Fruit fly (Drosophila melanogaster) whole organism, embryonic: ENCODE results near the gene Lrr47.

Experiments
- ATbp ChIP-seq: fragments of 200-800 bp; sonication (Bioruptor generic); optimal IDR thresholded peaks from 2 replicates; lab custom pipeline; 2017; ENCODE audit warnings: missing biosample characterization, mild to moderate bottlenecking, missing genetic modification characterization, missing genetic modification reagents
- Atf3 ChIP-seq: fragments of 200-800 bp; sonication (Bioruptor generic); optimal IDR thresholded peaks from 3 replicates; lab custom pipeline; 2016; ENCODE audit warnings: missing biosample characterization, missing genetic modification characterization
- CG10462 ChIP-seq: fragments of 200-800 bp; sonication (Bioruptor generic); optimal IDR thresholded peaks from 2 replicates; lab custom pipeline; 2016; ENCODE audit warnings: missing biosample characterization, missing genetic modification characterization
- CG10979 ChIP-seq: fragments of 200-800 bp; sonication (Bioruptor generic); optimal IDR thresholded peaks from 2 replicates; lab custom pipeline; 2018; ENCODE audit warnings: missing biosample characterization, mild to moderate bottlenecking, missing genetic modification characterization, moderate library complexity
- CG11695 ChIP-seq: fragments of 200-800 bp; sonication (Bioruptor generic); IDR thresholded peaks from 3 replicates; pipeline ENCODE4 v1.3.6; 2022; ENCODE audit warnings: missing biosample characterization, missing genetic modification characterization
- CG13296 ChIP-seq: fragments of 200-800 bp; sonication (Bioruptor generic); optimal IDR thresholded peaks from 3 replicates; lab custom pipeline; 2018; ENCODE audit warnings: missing biosample characterization, mild to moderate bottlenecking, missing genetic modification characterization
- CG15601 ChIP-seq: fragments of 200-800 bp; sonication (Bioruptor generic); optimal IDR thresholded peaks from 3 replicates; lab custom pipeline; 2019; ENCODE audit warnings: missing biosample characterization, mild to moderate bottlenecking, missing genetic modification characterization, moderate library complexity
- CG1602 ChIP-seq: fragments of 200-800 bp; sonication (Bioruptor generic); optimal IDR thresholded peaks from 3 replicates; lab custom pipeline; 2016; ENCODE audit warnings: missing biosample characterization, missing genetic modification characterization
- CG17186 ChIP-seq: fragments of 200-800 bp; sonication (Bioruptor generic); optimal IDR thresholded peaks from 3 replicates; lab custom pipeline; 2017; ENCODE audit warnings: missing biosample characterization, missing genetic modification reagents, missing genetic modification characterization
- CG1792 ChIP-seq: fragments of 200-800 bp; sonication (Bioruptor generic); optimal IDR thresholded peaks from 2 replicates; lab custom pipeline; 2016; ENCODE audit warnings: missing biosample characterization, missing genetic modification characterization
- CG1832 ChIP-seq: fragments of 200-800 bp; sonication (Bioruptor generic); optimal IDR thresholded peaks from 2 replicates; lab custom pipeline; 2017; ENCODE audit warnings: missing biosample characterization, mild to moderate bottlenecking, missing genetic modification characterization, inconsistent platforms
- CG2712 ChIP-seq: fragments of 200-800 bp; optimal IDR thresholded peaks from 3 replicates; lab custom pipeline; 2019; ENCODE audit warnings: missing biosample characterization, mild to moderate bottlenecking, missing genetic modification characterization, moderate library complexity
- CG33213 ChIP-seq: fragments of 200-800 bp; sonication (Bioruptor generic); optimal IDR thresholded peaks from 3 replicates; lab custom pipeline; 2016; ENCODE audit warnings: missing biosample characterization, missing genetic modification characterization
- CG34422 ChIP-seq: fragments of 200-800 bp; sonication (Bioruptor generic); IDR thresholded peaks from 3 replicates; pipeline ENCODE4 v1.3.6; 2022; ENCODE audit warnings: missing biosample characterization, missing genetic modification characterization
- CG4360 ChIP-seq: fragments of 200-800 bp; sonication (Bioruptor generic); IDR thresholded peaks from 2 replicates; pipeline ENCODE4 v1.3.6; 2022; ENCODE audit warnings: missing biosample characterization, missing genetic modification characterization
- CG4707 ChIP-seq: fragments of 200-800 bp; sonication (Bioruptor generic); optimal IDR thresholded peaks from 2 replicates; lab custom pipeline; 2018; ENCODE audit warnings: missing biosample characterization, mild to moderate bottlenecking, missing genetic modification characterization, moderate library complexity
- CG5180 ChIP-seq: fragments of 200-800 bp; sonication (Bioruptor generic); optimal IDR thresholded peaks from 3 replicates; lab custom pipeline; 2017; ENCODE audit warnings: missing biosample characterization, missing genetic modification characterization, mild to moderate bottlenecking, moderate library complexity, missing genetic modification reagents
- CG7357 ChIP-seq: fragments of 200-800 bp; sonication (Bioruptor generic); IDR thresholded peaks from 3 replicates; pipeline ENCODE4 v1.3.6; 2022; ENCODE audit warnings: missing biosample characterization, missing genetic modification characterization
- CG8290 ChIP-seq, 3 experiments: fragments of 200-800 bp; sonication (Bioruptor generic); optimal IDR thresholded peaks; 2 replicates each; lab custom pipeline; 2016 to 2019; ENCODE audit warnings: missing biosample characterization in 3 of 3, missing genetic modification characterization in 3 of 3, mild to moderate bottlenecking in 2 of 3, moderate library complexity in 1 of 3
- CG8924 ChIP-seq: fragments of 200-800 bp; optimal IDR thresholded peaks from 3 replicates; lab custom pipeline; 2019; ENCODE audit warnings: missing biosample characterization, mild to moderate bottlenecking, missing genetic modification characterization, moderate library complexity
- CG9727 ChIP-seq: fragments of 200-800 bp; sonication (Bioruptor generic); optimal IDR thresholded peaks from 3 replicates; lab custom pipeline; 2017; ENCODE audit warnings: missing biosample characterization, mild to moderate bottlenecking, missing genetic modification characterization
- CG9932 ChIP-seq: fragments of 200-800 bp; sonication (Bioruptor generic); IDR thresholded peaks from 2 replicates; pipeline ENCODE4 v1.3.6; 2022; ENCODE audit warnings: missing biosample characterization, missing genetic modification characterization
- CTCF ChIP-seq: fragments of 200-800 bp; sonication (Bioruptor generic); optimal IDR thresholded peaks from 2 replicates; lab custom pipeline; 2017; ENCODE audit warnings: missing biosample characterization, mild to moderate bottlenecking, missing genetic modification characterization, moderate library complexity
- Dfd ChIP-seq, 2 experiments: fragments of >200 bp; optimal IDR thresholded peaks; 2 replicates each; lab custom pipeline; 2017; ENCODE audit warnings: missing biosample characterization in 2 of 2, missing genetic modification characterization in 2 of 2
- Elba2 ChIP-seq: fragments of 200-800 bp; sonication (Bioruptor generic); optimal IDR thresholded peaks from 3 replicates; lab custom pipeline; 2016; ENCODE audit warnings: missing biosample characterization, missing genetic modification characterization
- HLH3B ChIP-seq: fragments of 200-800 bp; sonication (Bioruptor generic); IDR thresholded peaks from 2 replicates; pipeline ENCODE4 v1.3.6; 2022; ENCODE audit warnings: missing biosample characterization, missing genetic modification characterization
- HLH54F ChIP-seq: fragments of 200-800 bp; sonication (Bioruptor generic); optimal IDR thresholded peaks from 3 replicates; lab custom pipeline; 2016; ENCODE audit warnings: missing biosample characterization, missing genetic modification characterization
- HLHmδ ChIP-seq: fragments of 200-800 bp; sonication (Bioruptor generic); optimal IDR thresholded peaks from 2 replicates; lab custom pipeline; 2018; ENCODE audit warnings: missing biosample characterization, mild to moderate bottlenecking, missing genetic modification characterization, moderate library complexity
- Hsf ChIP-seq: fragments of 200-800 bp; sonication (Bioruptor generic); optimal IDR thresholded peaks from 3 replicates; lab custom pipeline; 2016; ENCODE audit warnings: missing biosample characterization, missing genetic modification characterization
- Med ChIP-seq: fragments of 200-800 bp; sonication (Bioruptor generic); peaks from one replicate; lab custom pipeline; 2016; ENCODE audit warnings: missing biosample characterization, missing genetic modification characterization, mild to moderate bottlenecking, inconsistent platforms, moderate library complexity
- Side ChIP-seq: fragments of 200-800 bp; sonication (Bioruptor generic); optimal IDR thresholded peaks from 2 replicates; lab custom pipeline; 2016; ENCODE audit warnings: missing biosample characterization, missing genetic modification characterization
- Xrp1 ChIP-seq: fragments of 200-800 bp; sonication (Bioruptor generic); IDR thresholded peaks from 2 replicates; pipeline ENCODE4 v1.3.6; 2022; ENCODE audit warnings: missing biosample characterization, missing genetic modification characterization
- bcd ChIP-seq: fragments of 200-800 bp; sonication (Bioruptor generic); optimal IDR thresholded peaks from 2 replicates; lab custom pipeline; 2017; ENCODE audit warnings: missing biosample characterization, mild to moderate bottlenecking, missing genetic modification characterization
- btn ChIP-seq: fragments of 200-800 bp; sonication (Bioruptor generic); optimal IDR thresholded peaks from 2 replicates; lab custom pipeline; 2016; ENCODE audit warnings: missing biosample characterization, missing genetic modification characterization
- dmrt11E ChIP-seq: fragments of 200-800 bp; sonication (Bioruptor generic); optimal IDR thresholded peaks from 3 replicates; lab custom pipeline; 2018; ENCODE audit warnings: missing biosample characterization, mild to moderate bottlenecking, missing genetic modification characterization, moderate library complexity
- dysf ChIP-seq: fragments of 200-800 bp; sonication (Bioruptor generic); IDR thresholded peaks from 3 replicates; pipeline ENCODE4 v1.3.6; 2022; ENCODE audit warnings: missing biosample characterization, missing genetic modification characterization
- ftz-f1 ChIP-seq: fragments of 200-800 bp; sonication (Bioruptor generic); optimal IDR thresholded peaks from 2 replicates; lab custom pipeline; 2016; ENCODE audit warnings: missing biosample characterization, missing genetic modification characterization
- gcm ChIP-seq: fragments of 200-800 bp; sonication (Bioruptor generic); optimal IDR thresholded peaks from 2 replicates; lab custom pipeline; 2019; ENCODE audit warnings: missing biosample characterization, mild to moderate bottlenecking, missing genetic modification characterization, moderate library complexity
- gsb ChIP-seq: fragments of 200-800 bp; sonication (Bioruptor generic); IDR thresholded peaks from 2 replicates; pipeline ENCODE4 v1.3.6; 2022; ENCODE audit warnings: missing biosample characterization, missing genetic modification characterization
- h ChIP-seq: fragments of >200 bp; optimal IDR thresholded peaks from 2 replicates; lab custom pipeline; 2017
- lmd ChIP-seq: fragments of 200-800 bp; sonication (Bioruptor generic); IDR thresholded peaks from 2 replicates; pipeline ENCODE4 v1.3.6; 2022; ENCODE audit warnings: missing biosample characterization, missing genetic modification characterization
- mam ChIP-seq: fragments of 200-800 bp; sonication (Bioruptor generic); optimal IDR thresholded peaks from 3 replicates; lab custom pipeline; 2016; ENCODE audit warnings: missing biosample characterization, missing genetic modification characterization
- nau ChIP-seq: fragments of 200-800 bp; sonication (Bioruptor generic); optimal IDR thresholded peaks from 3 replicates; lab custom pipeline; 2017; ENCODE audit warnings: missing biosample characterization, mild to moderate bottlenecking, missing genetic modification characterization, missing genetic modification reagents
- nerfin-2 ChIP-seq: fragments of 200-800 bp; sonication (Bioruptor generic); IDR thresholded peaks from 2 replicates; pipeline ENCODE4 v1.3.6; 2022; ENCODE audit warnings: missing biosample characterization, missing genetic modification characterization; ENCODE audit not compliant: partially characterized antibody
- pfk ChIP-seq: fragments of 200-800 bp; sonication (Bioruptor generic); optimal IDR thresholded peaks from 2 replicates; lab custom pipeline; 2018; ENCODE audit warnings: missing biosample characterization, mild to moderate bottlenecking, missing genetic modification characterization, moderate library complexity
- sc ChIP-seq, 3 experiments: fragments of >200 bp in 2 of 3; fragments of 200-800 bp in 1 of 3; sonication (Bioruptor generic) in 1 of 3; optimal IDR thresholded peaks; 2 replicates in 2 of 3; 3 replicates in 1 of 3; lab custom pipeline; 2017; ENCODE audit warnings: mild to moderate bottlenecking in 1 of 3, missing biosample characterization in 1 of 3, missing genetic modification characterization in 1 of 3, missing genetic modification reagents in 1 of 3
- sens ChIP-seq: fragments of 200-800 bp; sonication (Bioruptor generic); peaks from one replicate; lab custom pipeline; 2016; ENCODE audit warnings: missing biosample characterization, missing genetic modification characterization
- sqz ChIP-seq: fragments of 200-800 bp; sonication (Bioruptor generic); optimal IDR thresholded peaks from 3 replicates; lab custom pipeline; 2018; ENCODE audit warnings: missing biosample characterization, mild to moderate bottlenecking, missing genetic modification characterization
- tap ChIP-seq: fragments of 200-800 bp; optimal IDR thresholded peaks from 3 replicates; lab custom pipeline; 2019; ENCODE audit warnings: missing biosample characterization, mild to moderate bottlenecking, missing genetic modification characterization, moderate library complexity
- tin ChIP-seq: fragments of 200-800 bp; sonication (Bioruptor generic); optimal IDR thresholded peaks from 3 replicates; lab custom pipeline; 2016; ENCODE audit warnings: missing biosample characterization, missing genetic modification characterization
- twi ChIP-seq: fragments of 200-800 bp; optimal IDR thresholded peaks from 2 replicates; lab custom pipeline; 2019; ENCODE audit warnings: missing biosample characterization, mild to moderate bottlenecking, missing genetic modification characterization, moderate library complexity
- wek ChIP-seq: fragments of 200-800 bp; sonication (Bioruptor generic); optimal IDR thresholded peaks from 3 replicates; lab custom pipeline; 2018; ENCODE audit warnings: missing biosample characterization, mild to moderate bottlenecking, missing genetic modification characterization, moderate library complexity

The Lrr47 gene

DNA sequence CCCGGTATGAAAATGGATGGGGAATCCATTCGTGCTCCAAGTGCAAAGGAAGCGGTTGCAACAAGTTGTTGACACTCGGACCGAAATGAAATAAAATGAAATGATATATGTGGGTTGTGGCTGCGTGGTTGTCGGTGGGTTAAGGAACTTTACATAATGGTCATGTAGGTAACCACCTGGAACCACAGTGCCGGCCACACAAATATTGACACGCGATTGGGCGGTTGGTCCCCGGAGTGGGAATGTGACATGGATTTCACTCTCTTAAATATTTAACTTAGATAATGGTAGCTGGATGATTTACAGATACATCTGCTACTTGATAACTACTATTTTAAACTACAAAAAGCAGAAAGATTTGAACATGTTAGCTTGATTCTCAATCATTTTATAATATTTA, 12.2 kb upstream of the Lrr47 start (continued):
- no peak for TF ChIP-seq CG10462 (GFP tag; lab: Kevin White, UChicago)
- TF ChIP-seq CG2712 (tag; lab: Kevin White, UChicago): peak; percentile 16
- TF ChIP-seq Atf3: peak; percentile 8
- TF ChIP-seq CG8290 (GFP tag; optimal IDR thresholded peaks at IDR 0.05; lab: Kevin White, UChicago): no peak
- TF ChIP-seq CG8290 (tag; optimal IDR thresholded peaks at IDR 0.05; lab: Kevin White, UChicago): peak; percentile 1 to 68
- no peak for TF ChIP-seq sc (optimal IDR thresholded peaks at IDR 0.05; lab: Kevin White, UChicago)
- TF ChIP-seq sc (GFP tag; optimal IDR thresholded peaks at IDR 0.05; lab: Kevin White, UChicago): peak; percentile 44
- TF ChIP-seq CG4360 (GFP tag; lab: Robert Waterston, UW): peak; percentile 43; the same call in 1 of the 2 replicates
- no peak for TF ChIP-seq CG1792 (GFP tag; lab: Kevin White, UChicago)
- no peak for TF ChIP-seq CG17186
- TF ChIP-seq mam: no peak
- no peak for TF ChIP-seq Elba2
- TF ChIP-seq CG4707 (GFP tag; lab: Kevin White, UChicago): peak; percentile 36
- peak; percentile 63 for TF ChIP-seq CG15601 (tag; lab: Kevin White, UChicago)
- no peak for TF ChIP-seq HLH54F (GFP tag; lab: Kevin White, UChicago)
- no peak for TF ChIP-seq CG9932
- TF ChIP-seq CG1832 (GFP tag; lab: Kevin White, UChicago): no peak
- TF ChIP-seq CG11695: no peak
- peak; percentile 12 for TF ChIP-seq CG10979 (tag; lab: Kevin White, UChicago)
- peak; percentile 94 for TF ChIP-seq HLHmδ (GFP tag; lab: Kevin White, UChicago)
- TF ChIP-seq twi (tag; lab: Kevin White, UChicago): peak; percentile 52
- peak; percentile 34 for TF ChIP-seq sqz (GFP tag; lab: Kevin White, UChicago)
- TF ChIP-seq Dfd (GFP tag; optimal IDR thresholded peaks at IDR 0.05; lab: Kevin White, UChicago): no peak
- TF ChIP-seq btn: no peak
- TF ChIP-seq Xrp1 (GFP tag; lab: Robert Waterston, UW): peak; percentile 72
- no peak for TF ChIP-seq CG8924 (tag; lab: Kevin White, UChicago)
- TF ChIP-seq dysf (GFP tag; lab: Robert Waterston, UW): no peak
- TF ChIP-seq ATbp (GFP tag; lab: Kevin White, UChicago): peak; percentile 29
- no peak for TF ChIP-seq bcd (GFP tag; lab: Kevin White, UChicago)
- peak; percentile 64 for TF ChIP-seq dmrt11E (tag; lab: Kevin White, UChicago)
- peak; percentile 10; the same call in 1 of the 2 replicates for TF ChIP-seq HLH3B (GFP tag; lab: Robert Waterston, UW)
- TF ChIP-seq CG13296: no peak
- TF ChIP-seq h (lab: Kevin White, UChicago): no peak
- no peak for TF ChIP-seq tin (GFP tag; lab: Kevin White, UChicago)
- TF ChIP-seq CG9727 (GFP tag; lab: Kevin White, UChicago): peak; percentile 40
- TF ChIP-seq wek (GFP tag; lab: Kevin White, UChicago): peak; percentile 46
- peak; percentile 3 for TF ChIP-seq CG5180 (GFP tag; lab: Kevin White, UChicago)
- no peak for TF ChIP-seq lmd
- peak; percentile 19 for TF ChIP-seq Hsf (GFP tag; lab: Kevin White, UChicago)
- peak; percentile 68 for TF ChIP-seq sens (GFP tag; lab: Kevin White, UChicago)
- TF ChIP-seq gsb: no peak
- no peak for TF ChIP-seq CG33213 (GFP tag; lab: Kevin White, UChicago)
- TF ChIP-seq Med (GFP tag; lab: Kevin White, UChicago): peak; percentile 75
- TF ChIP-seq CTCF: no peak
- TF ChIP-seq ftz-f1 (GFP tag; lab: Kevin White, UChicago): no peak
- peak; percentile 19 for TF ChIP-seq tap (tag; lab: Kevin White, UChicago)
- TF ChIP-seq CG7357 (GFP tag; lab: Robert Waterston, UW): no peak
- peak; percentile 21 for TF ChIP-seq Side (GFP tag; lab: Kevin White, UChicago)
- TF ChIP-seq CG1602 (GFP tag; lab: Kevin White, UChicago): no peak
- no peak for TF ChIP-seq nerfin-2 (GFP tag; lab: Robert Waterston, UW)
- TF ChIP-seq gcm: peak; percentile 8
- TF ChIP-seq CG34422 (GFP tag; lab: Robert Waterston, UW): no peak
- peak; percentile 24 for TF ChIP-seq pfk
- no peak for TF ChIP-seq nau (GFP tag; lab: Kevin White, UChicago)
